Worm (Caenorhabditis elegans) whole organism, young adult: ENCODE data around the gene Y54G2A.37.

Source experiments
- B0261.1 ChIP-seq: sonication (generic microtip); optimal IDR thresholded peaks from 2 replicates; lab custom pipeline; 2016; ENCODE audit warnings: mild to moderate bottlenecking, missing genetic modification characterization, moderate library complexity, missing compliant biosample characterization
- C17E4.6 ChIP-seq: fragments of 200-800 bp; sonication (Bioruptor generic); IDR thresholded peaks from 2 replicates; pipeline ENCODE4 v1.3.6; 2022; ENCODE audit warnings: missing genetic modification reagents, missing genetic modification characterization, missing compliant biosample characterization
- F10E7.11 ChIP-seq: sonication (generic microtip); optimal IDR thresholded peaks from 2 replicates; lab custom pipeline; 2017; ENCODE audit warnings: mild to moderate bottlenecking, missing genetic modification characterization, moderate library complexity, missing compliant biosample characterization
- F37B4.10 ChIP-seq: fragments of 200-800 bp; sonication (Bioruptor generic); IDR thresholded peaks from 2 replicates; pipeline ENCODE4 v1.3.6; 2022; ENCODE audit warnings: missing genetic modification characterization, missing compliant biosample characterization
- F39B2.1 ChIP-seq: fragments of 200-800 bp; sonication (Bioruptor generic); IDR thresholded peaks from 2 replicates; pipeline ENCODE4 v1.3.6; 2022; ENCODE audit warnings: missing genetic modification reagents, missing genetic modification characterization, missing compliant biosample characterization
- F55B11.4 ChIP-seq: sonication (generic microtip); optimal IDR thresholded peaks from 2 replicates; lab custom pipeline; 2016; ENCODE audit warnings: missing compliant biosample characterization, missing genetic modification characterization, borderline replicate concordance; ENCODE audit not compliant: insufficient read depth
- F57A8.1 ChIP-seq: fragments of 200-800 bp; sonication (Bioruptor generic); optimal IDR thresholded peaks from 2 replicates; lab custom pipeline; 2018; ENCODE audit warnings: mild to moderate bottlenecking, missing genetic modification characterization, moderate library complexity, missing compliant biosample characterization
- F57C9.4 ChIP-seq: sonication (generic microtip); optimal IDR thresholded peaks from 2 replicates; lab custom pipeline; 2017; ENCODE audit warnings: mild to moderate bottlenecking, missing genetic modification characterization, missing compliant biosample characterization
- K12H6.12 ChIP-seq: fragments of 200-800 bp; sonication (Bioruptor generic); optimal IDR thresholded peaks from 2 replicates; lab custom pipeline; 2018; ENCODE audit warnings: mild to moderate bottlenecking, missing genetic modification characterization, missing compliant biosample characterization
- T26A5.8 ChIP-seq: sonication (generic microtip); optimal IDR thresholded peaks from 2 replicates; lab custom pipeline; 2016; ENCODE audit warnings: missing genetic modification characterization, missing compliant biosample characterization
- Y56A3A.18 ChIP-seq: fragments of 200-800 bp; sonication (Bioruptor generic); IDR thresholded peaks from 2 replicates; pipeline ENCODE4 v1.3.6; 2022; ENCODE audit warnings: missing genetic modification reagents, missing genetic modification characterization, missing compliant biosample characterization
- ama-1 ChIP-seq, 3 experiments: fragments of 150-350 bp in 1 of 3; sonication (generic microtip) in 2 of 3; optimal IDR thresholded peaks; 2 replicates each; lab custom pipeline; 2014 to 2018; ENCODE audit warnings: missing biosample characterization in 2 of 3, missing genetic modification characterization in 2 of 3, missing genetic modification reagents in 2 of 3
- attf-3 ChIP-seq: fragments of 200-800 bp; sonication (Bioruptor generic); conservative IDR thresholded peaks from 2 replicates; pipeline ENCODE4 v1.3.6; 2022; ENCODE audit warnings: missing genetic modification reagents, missing genetic modification characterization, missing compliant biosample characterization
- bed-2 ChIP-seq: fragments of 200-800 bp; sonication (Bioruptor generic); IDR thresholded peaks from 2 replicates; pipeline ENCODE4 v1.3.6; 2022; ENCODE audit warnings: missing genetic modification reagents, missing genetic modification characterization, missing compliant biosample characterization
- ceh-100 ChIP-seq: fragments of 200-800 bp; sonication (Bioruptor generic); IDR thresholded peaks from 2 replicates; pipeline ENCODE4 v1.3.6; 2022; ENCODE audit warnings: missing genetic modification reagents, missing genetic modification characterization, missing compliant biosample characterization
- ceh-40 ChIP-seq: fragments of 200-800 bp; sonication (Bioruptor generic); IDR thresholded peaks from 2 replicates; pipeline ENCODE4 v1.3.6; 2022; ENCODE audit warnings: missing genetic modification characterization, missing compliant biosample characterization
- ceh-58 ChIP-seq: fragments of 200-800 bp; sonication (Bioruptor generic); IDR thresholded peaks from 2 replicates; pipeline ENCODE4 v1.3.6; 2022; ENCODE audit warnings: missing genetic modification characterization, missing compliant biosample characterization
- chd-7 ChIP-seq: sonication (generic microtip); optimal IDR thresholded peaks from 2 replicates; lab custom pipeline; 2016; ENCODE audit warnings: mild to moderate bottlenecking, missing genetic modification characterization, moderate library complexity, missing compliant biosample characterization
- dpff-1 ChIP-seq: sonication (generic microtip); optimal IDR thresholded peaks from 2 replicates; lab custom pipeline; 2017; ENCODE audit warnings: mild to moderate bottlenecking, missing genetic modification characterization, missing compliant biosample characterization
- egl-44 ChIP-seq: fragments of 200-800 bp; sonication (Bioruptor generic); IDR thresholded peaks from 2 replicates; pipeline ENCODE4 v1.3.6; 2022; ENCODE audit warnings: missing genetic modification reagents, missing genetic modification characterization, missing compliant biosample characterization
- egrh-3 ChIP-seq: fragments of 200-800 bp; sonication (Bioruptor generic); IDR thresholded peaks from 2 replicates; pipeline ENCODE4 v1.3.6; 2022; ENCODE audit warnings: missing genetic modification reagents, missing genetic modification characterization, missing compliant biosample characterization
- him-1 ChIP-seq: sonication (generic microtip); optimal IDR thresholded peaks from 2 replicates; lab custom pipeline; 2016; ENCODE audit warnings: missing genotype, missing genetic modification reagents, missing genetic modification characterization, missing compliant biosample characterization
- hlh-12 ChIP-seq: sonication (generic microtip); optimal IDR thresholded peaks from 2 replicates; lab custom pipeline; 2016; ENCODE audit warnings: missing genetic modification characterization, missing compliant biosample characterization
- hmg-20 ChIP-seq: fragments of 200-800 bp; sonication (Bioruptor generic); IDR thresholded peaks from 2 replicates; pipeline ENCODE4 v1.3.6; 2022; ENCODE audit warnings: missing genetic modification reagents, missing genetic modification characterization, missing compliant biosample characterization
- let-526 ChIP-seq: fragments of 200-800 bp; sonication (Bioruptor generic); IDR thresholded peaks from 2 replicates; pipeline ENCODE4 v1.3.6; 2022; ENCODE audit warnings: missing genetic modification reagents, missing genetic modification characterization, missing compliant biosample characterization
- lin-26 ChIP-seq: fragments of 200-800 bp; sonication (Bioruptor generic); IDR thresholded peaks from 2 replicates; pipeline ENCODE4 v1.3.6; 2022; ENCODE audit warnings: missing genetic modification reagents, missing genetic modification characterization, missing compliant biosample characterization
- madf-3 ChIP-seq: fragments of 200-800 bp; sonication (Bioruptor generic); IDR thresholded peaks from 2 replicates; pipeline ENCODE4 v1.3.6; 2022; ENCODE audit warnings: missing genetic modification reagents, missing genetic modification characterization, missing compliant biosample characterization
- madf-8 ChIP-seq: fragments of 200-800 bp; sonication (Bioruptor generic); conservative IDR thresholded peaks from 2 replicates; pipeline ENCODE4 v1.3.6; 2022; ENCODE audit warnings: missing genetic modification reagents, missing genetic modification characterization, missing compliant biosample characterization
- mes-4 ChIP-seq: sonication (generic microtip); optimal IDR thresholded peaks from 2 replicates; lab custom pipeline; 2016; ENCODE audit warnings: missing genotype, missing genetic modification characterization, missing compliant biosample characterization
- nfya-1 ChIP-seq: sonication (generic microtip); optimal IDR thresholded peaks from 2 replicates; lab custom pipeline; 2017; ENCODE audit warnings: antibody characterized with exemption, missing compliant biosample characterization, missing genetic modification characterization, borderline replicate concordance; ENCODE audit not compliant: insufficient read depth
- nfyb-1 ChIP-seq: fragments of 200-800 bp; sonication (Bioruptor generic); IDR thresholded peaks from 2 replicates; pipeline ENCODE4 v1.3.6; 2022; ENCODE audit warnings: missing genetic modification reagents, missing genetic modification characterization, missing compliant biosample characterization
- nhr-120 ChIP-seq: fragments of 200-800 bp; sonication (Bioruptor generic); IDR thresholded peaks from 2 replicates; pipeline ENCODE4 v1.3.6; 2022; ENCODE audit warnings: missing genetic modification characterization, missing compliant biosample characterization
- nhr-179 ChIP-seq: sonication (generic microtip); optimal IDR thresholded peaks from 2 replicates; lab custom pipeline; 2016; ENCODE audit warnings: mild to moderate bottlenecking, missing genetic modification characterization, missing compliant biosample characterization
- nhr-27 ChIP-seq: fragments of 200-800 bp; sonication (Bioruptor generic); optimal IDR thresholded peaks from 2 replicates; lab custom pipeline; 2018; ENCODE audit warnings: mild to moderate bottlenecking, missing genetic modification characterization, moderate library complexity, missing compliant biosample characterization
- nhr-80 ChIP-seq: sonication (generic microtip); optimal IDR thresholded peaks from 2 replicates; lab custom pipeline; 2016; ENCODE audit warnings: missing genetic modification characterization, missing compliant biosample characterization
- nhr-90 ChIP-seq: sonication (generic microtip); optimal IDR thresholded peaks from 2 replicates; lab custom pipeline; 2016; ENCODE audit warnings: missing genotype, mild to moderate bottlenecking, missing genetic modification characterization, missing compliant biosample characterization
- pha-4 ChIP-seq: fragments of 150-350 bp; sonication (generic microtip); optimal IDR thresholded peaks from 2 replicates; lab custom pipeline; 2014; ENCODE audit warnings: missing biosample characterization, missing genetic modification reagents, missing genetic modification characterization
- rpc-1 ChIP-seq, 2 experiments: fragments of 150-350 bp in 1 of 2; sonication (generic microtip) in 1 of 2; optimal IDR thresholded peaks; 2 replicates each; lab custom pipeline; 2014 to 2018; ENCODE audit warnings: missing biosample characterization in 1 of 2, missing genetic modification characterization in 1 of 2, missing genetic modification reagents in 1 of 2, missing genotype in 1 of 2
- sdz-38 ChIP-seq: sonication (generic microtip); optimal IDR thresholded peaks from 2 replicates; lab custom pipeline; 2016; ENCODE audit warnings: missing genotype, missing genetic modification characterization, missing compliant biosample characterization
- snpc-1.1 ChIP-seq: sonication (generic microtip); optimal IDR thresholded peaks from 2 replicates; lab custom pipeline; 2017; ENCODE audit warnings: missing genetic modification characterization, mild to moderate bottlenecking, missing compliant biosample characterization, antibody characterized with exemption, moderate library complexity, missing genotype, missing genetic modification reagents; ENCODE audit not compliant: insufficient read depth
- snpc-1.3 ChIP-seq: sonication (generic microtip); optimal IDR thresholded peaks from 2 replicates; lab custom pipeline; 2017; ENCODE audit warnings: missing genetic modification characterization, mild to moderate bottlenecking, missing compliant biosample characterization, antibody characterized with exemption, moderate library complexity, missing genotype, missing genetic modification reagents; ENCODE audit not compliant: insufficient read depth
- somi-1 ChIP-seq: fragments of 200-800 bp; sonication (Bioruptor generic); optimal IDR thresholded peaks from 2 replicates; lab custom pipeline; 2018; ENCODE audit warnings: mild to moderate bottlenecking, missing genetic modification characterization, missing compliant biosample characterization
- unc-130 ChIP-seq: sonication (generic microtip); optimal IDR thresholded peaks from 2 replicates; lab custom pipeline; 2016; ENCODE audit warnings: missing genetic modification reagents, missing genetic modification characterization, missing compliant biosample characterization
- zfh-2 ChIP-seq: fragments of 200-800 bp; sonication (Bioruptor generic); conservative IDR thresholded peaks from 2 replicates; pipeline ENCODE4 v1.3.6; 2022; ENCODE audit warnings: missing genetic modification reagents, missing genetic modification characterization, missing compliant biosample characterization
- ztf-22 ChIP-seq: fragments of 200-800 bp; sonication (Bioruptor generic); optimal IDR thresholded peaks from 2 replicates; lab custom pipeline; 2018; ENCODE audit warnings: mild to moderate bottlenecking, missing genetic modification characterization, moderate library complexity, missing compliant biosample characterization
- ztf-28 ChIP-seq: fragments of 200-800 bp; sonication (Bioruptor generic); IDR thresholded peaks from 2 replicates; pipeline ENCODE4 v1.3.6; 2022; ENCODE audit warnings: missing genetic modification reagents, missing genetic modification characterization, missing compliant biosample characterization
- ztf-3 ChIP-seq: fragments of 200-800 bp; sonication (Bioruptor generic); optimal IDR thresholded peaks from 2 replicates; lab custom pipeline; 2018; ENCODE audit warnings: mild to moderate bottlenecking, missing genetic modification characterization, missing compliant biosample characterization
- ztf-6 ChIP-seq: fragments of 200-800 bp; sonication (Bioruptor generic); IDR thresholded peaks from 2 replicates; pipeline ENCODE4 v1.3.6; 2022; ENCODE audit warnings: missing genetic modification reagents, missing genetic modification characterization, missing compliant biosample characterization

Gene Y54G2A.37

DNA sequence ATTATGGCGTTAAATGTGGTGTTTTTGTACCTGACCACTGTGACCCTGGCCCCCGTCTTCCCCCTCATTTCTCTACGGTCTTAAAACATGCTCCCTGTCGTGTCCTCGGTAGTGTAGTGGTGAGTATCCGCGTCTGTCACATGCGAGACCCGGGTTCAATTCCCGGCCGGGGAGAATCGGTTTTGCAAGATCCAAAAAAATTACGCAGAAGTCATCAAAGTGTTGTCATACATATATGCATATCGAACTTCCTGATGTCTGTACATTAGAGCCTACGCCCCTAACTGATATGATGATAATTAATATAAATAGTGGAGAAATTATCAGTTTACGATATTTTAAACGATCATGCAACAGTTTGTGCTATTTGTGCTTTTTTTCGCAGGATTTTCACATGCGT is 15.0 kb upstream of the Y54G2A.37 start, which contains the start of gene Y54G2A.45:
Gene Y54G2A.45, plus strand, starts transcription at position 333 of the 400 bp plus-strand sequence.
- TF ChIP-seq somi-1: no peak
- no peak for TF ChIP-seq ceh-58 (GFP tag; lab: Robert Waterston, UW)
- TF ChIP-seq hmg-20 (GFP tag; lab: Robert Waterston, UW): no peak
- TF ChIP-seq ztf-28 (GFP tag; lab: Robert Waterston, UW): no peak
- TF ChIP-seq lin-26 (GFP tag; lab: Robert Waterston, UW): peak; percentile 92
- no peak for TF ChIP-seq nhr-120
- no peak for TF ChIP-seq bed-2
- no peak for TF ChIP-seq dpff-1 (tag; lab: Kevin White, UChicago)
- peak; percentile 20 for TF ChIP-seq hlh-12 (tag; lab: Kevin White, UChicago)
- TF ChIP-seq egl-44: peak; percentile 93
- peak; percentile 74 for TF ChIP-seq mes-4 (tag; lab: Kevin White, UChicago)
- TF ChIP-seq pha-4: no peak
- TF ChIP-seq ztf-6 (GFP tag; lab: Robert Waterston, UW): no peak
- peak; percentile 48 for TF ChIP-seq T26A5.8 (tag; lab: Kevin White, UChicago)
- TF ChIP-seq F55B11.4 (tag; lab: Kevin White, UChicago): no peak
- peak; percentile 79 for TF ChIP-seq him-1 (tag; lab: Kevin White, UChicago)
- TF ChIP-seq nhr-27 (tag; lab: Kevin White, UChicago): no peak
- peak; percentile 93 for TF ChIP-seq rpc-1 (optimal IDR thresholded peaks at IDR 0.05; lab: Kevin White, UChicago)
- TF ChIP-seq rpc-1 (tag; optimal IDR thresholded peaks at IDR 0.05; lab: Kevin White, UChicago): peak; percentile 95
- peak; percentile 90; the same call in 1 of the 2 replicates for TF ChIP-seq Y56A3A.18
- TF ChIP-seq K12H6.12 (tag; lab: Kevin White, UChicago): peak; percentile 13
- peak; percentile 53 for TF ChIP-seq ceh-100 (GFP tag; lab: Robert Waterston, UW)
- peak; percentile 43 for TF ChIP-seq sdz-38 (tag; lab: Kevin White, UChicago)
- TF ChIP-seq ztf-22 (GFP tag; lab: Kevin White, UChicago): peak; percentile 90
- no peak for TF ChIP-seq F57C9.4
- TF ChIP-seq nhr-90 (tag; lab: Kevin White, UChicago): peak; percentile 94
- no peak for TF ChIP-seq F39B2.1 (GFP tag; lab: Robert Waterston, UW)
- TF ChIP-seq C17E4.6 (GFP tag; lab: Robert Waterston, UW): peak; percentile 48; the same call in 1 of the 2 replicates
- peak; percentile 92 for TF ChIP-seq B0261.1 (tag; lab: Kevin White, UChicago)
- TF ChIP-seq ceh-40: peak; percentile 30; the same call in 1 of the 2 replicates
- peak; percentile 24 for TF ChIP-seq ztf-3
- no peak for TF ChIP-seq F10E7.11 (tag; lab: Kevin White, UChicago)
- peak; percentile 56; the same call in 1 of the 2 replicates for TF ChIP-seq zfh-2 (GFP tag; lab: Robert Waterston, UW)
- TF ChIP-seq F57A8.1 (GFP tag; lab: Kevin White, UChicago): no peak
- TF ChIP-seq ama-1 (optimal IDR thresholded peaks at IDR 0.05; lab: Kevin White, UChicago): no peak
- peak in 1 of 2 experiments; percentile 6 for TF ChIP-seq ama-1 (GFP tag; optimal IDR thresholded peaks at IDR 0.05; lab: Kevin White, UChicago)
- TF ChIP-seq let-526 (GFP tag; lab: Robert Waterston, UW): no peak
- no peak; the same call in 1 of the 2 replicates for TF ChIP-seq madf-8
- no peak for TF ChIP-seq F37B4.10 (GFP tag; lab: Robert Waterston, UW)
- peak; percentile 24 for TF ChIP-seq nhr-179 (tag; lab: Kevin White, UChicago)
- peak; percentile 67 for TF ChIP-seq chd-7
- no peak for TF ChIP-seq nfya-1 (tag; lab: Kevin White, UChicago)
- peak; percentile 47 for TF ChIP-seq snpc-1.1
- peak; percentile 81 for TF ChIP-seq snpc-1.3 (tag; lab: Kevin White, UChicago)
- TF ChIP-seq attf-3 (GFP tag; lab: Robert Waterston, UW): peak; percentile 56
- peak; percentile 78 for TF ChIP-seq nfyb-1 (GFP tag; lab: Robert Waterston, UW)
- peak; percentile 28; the same call in 1 of the 2 replicates for TF ChIP-seq egrh-3 (GFP tag; lab: Robert Waterston, UW)
- TF ChIP-seq madf-3: no peak
- TF ChIP-seq nhr-80 (tag; lab: Kevin White, UChicago): peak; percentile 97
- TF ChIP-seq unc-130 (GFP tag; lab: Kevin White, UChicago): peak; percentile 57
